Fruit fly (Drosophila melanogaster) whole organism, embryonic: ENCODE measurements around the gene Dpm2.

Experiments
- Abd-B ChIP-seq: fragments of 200-800 bp; sonication (Bioruptor generic); optimal IDR thresholded peaks from 2 replicates; lab custom pipeline; 2018; ENCODE audit warnings: missing biosample characterization, mild to moderate bottlenecking, missing genetic modification characterization, moderate library complexity
- Aef1 ChIP-seq: fragments of 200-800 bp; sonication (Bioruptor generic); IDR thresholded peaks from 3 replicates; pipeline ENCODE4 v1.3.6; 2022; ENCODE audit warnings: missing biosample characterization, missing genetic modification characterization
- Antp ChIP-seq: fragments of 200-800 bp; sonication (Bioruptor generic); optimal IDR thresholded peaks from 3 replicates; lab custom pipeline; 2016; ENCODE audit warnings: missing biosample characterization, missing genetic modification characterization
- BEAF-32 ChIP-seq: fragments of 200-800 bp; sonication (Bioruptor generic); optimal IDR thresholded peaks from 3 replicates; lab custom pipeline; 2017; ENCODE audit warnings: missing biosample characterization, missing genetic modification characterization, mild to moderate bottlenecking, moderate library complexity, missing genetic modification reagents
- Blimp-1 ChIP-seq: fragments of 200-800 bp; sonication (Bioruptor generic); optimal IDR thresholded peaks from 3 replicates; lab custom pipeline; 2018; ENCODE audit warnings: missing biosample characterization, missing genetic modification characterization, mild to moderate bottlenecking, moderate library complexity, missing genetic modification reagents
- C15 ChIP-seq: fragments of 200-800 bp; sonication (Bioruptor generic); IDR thresholded peaks from 3 replicates; pipeline ENCODE4 v1.3.6; 2022; ENCODE audit warnings: missing biosample characterization, missing genetic modification characterization
- CG12104 ChIP-seq: fragments of 200-800 bp; sonication (Bioruptor generic); optimal IDR thresholded peaks from 3 replicates; lab custom pipeline; 2016; ENCODE audit warnings: missing biosample characterization, missing genetic modification characterization
- CG12744 ChIP-seq: fragments of 200-800 bp; sonication (Bioruptor generic); optimal IDR thresholded peaks from 2 replicates; lab custom pipeline; 2016; ENCODE audit warnings: missing biosample characterization, missing genetic modification characterization
- CG18599 ChIP-seq: fragments of 200-800 bp; sonication (Bioruptor generic); optimal IDR thresholded peaks from 3 replicates; lab custom pipeline; 2017; ENCODE audit warnings: missing biosample characterization, missing genetic modification characterization, mild to moderate bottlenecking, moderate library complexity, missing genetic modification reagents
- CG2202 ChIP-seq: fragments of 200-800 bp; sonication (Bioruptor generic); optimal IDR thresholded peaks from 2 replicates; lab custom pipeline; 2018; ENCODE audit warnings: missing biosample characterization, mild to moderate bottlenecking, missing genetic modification characterization
- CG30431 ChIP-seq: fragments of 200-800 bp; sonication (Bioruptor generic); optimal IDR thresholded peaks from 2 replicates; lab custom pipeline; 2017; ENCODE audit warnings: missing biosample characterization, missing genetic modification characterization
- CG3163 ChIP-seq: fragments of 200-800 bp; sonication (Bioruptor generic); optimal IDR thresholded peaks from 3 replicates; lab custom pipeline; 2016; ENCODE audit warnings: missing biosample characterization, missing genetic modification characterization
- CG4730 ChIP-seq: fragments of 200-800 bp; sonication (Bioruptor generic); IDR thresholded peaks from 2 replicates; pipeline ENCODE4 v1.3.6; 2022; ENCODE audit warnings: missing biosample characterization, missing genetic modification characterization
- CG6683 ChIP-seq: fragments of 200-800 bp; sonication (Bioruptor generic); optimal IDR thresholded peaks from 2 replicates; lab custom pipeline; 2017; ENCODE audit warnings: missing biosample characterization, mild to moderate bottlenecking, missing genetic modification characterization, missing genetic modification reagents
- CG6791 ChIP-seq: fragments of 200-800 bp; sonication (Bioruptor generic); IDR thresholded peaks from 3 replicates; pipeline ENCODE4 v1.3.6; 2022; ENCODE audit warnings: missing biosample characterization, missing genetic modification characterization; ENCODE audit not compliant: partially characterized antibody
- CG7987 ChIP-seq: fragments of 200-800 bp; sonication (Bioruptor generic); optimal IDR thresholded peaks from 2 replicates; lab custom pipeline; 2018; ENCODE audit warnings: missing biosample characterization, mild to moderate bottlenecking, missing genetic modification characterization, moderate library complexity
- CG8281 ChIP-seq: fragments of 200-800 bp; sonication (Bioruptor generic); optimal IDR thresholded peaks from 2 replicates; lab custom pipeline; 2018; ENCODE audit warnings: missing biosample characterization, mild to moderate bottlenecking, missing genetic modification characterization, moderate library complexity
- CG8290 ChIP-seq, 3 experiments: fragments of 200-800 bp; sonication (Bioruptor generic); optimal IDR thresholded peaks; 2 replicates each; lab custom pipeline; 2016 to 2019; ENCODE audit warnings: missing biosample characterization in 3 of 3, missing genetic modification characterization in 3 of 3, mild to moderate bottlenecking in 2 of 3, moderate library complexity in 1 of 3
- Dip3 ChIP-seq: fragments of 200-800 bp; sonication (Bioruptor generic); optimal IDR thresholded peaks from 3 replicates; lab custom pipeline; 2016; ENCODE audit warnings: missing biosample characterization, missing genetic modification characterization
- Doc2 ChIP-seq: fragments of 200-800 bp; sonication (Bioruptor generic); IDR thresholded peaks from 2 replicates; pipeline ENCODE4 v1.3.6; 2022; ENCODE audit warnings: missing biosample characterization, missing genetic modification characterization
- Dp ChIP-seq: fragments of 200-800 bp; sonication (Bioruptor generic); optimal IDR thresholded peaks from 2 replicates; lab custom pipeline; 2018; ENCODE audit warnings: missing biosample characterization, mild to moderate bottlenecking, missing genetic modification characterization, moderate library complexity
- Dref ChIP-seq: fragments of 200-800 bp; sonication (Bioruptor generic); IDR thresholded peaks from 2 replicates; pipeline ENCODE4 v1.3.6; 2022; ENCODE audit warnings: missing biosample characterization, missing genetic modification characterization
- ERR ChIP-seq: fragments of 200-800 bp; sonication (Bioruptor generic); optimal IDR thresholded peaks from 2 replicates; lab custom pipeline; 2016; ENCODE audit warnings: missing biosample characterization, missing genetic modification characterization
- Eip74EF ChIP-seq, 2 experiments: fragments of 200-800 bp in 1 of 2; fragments of >200 bp in 1 of 2; sonication (Bioruptor generic) in 1 of 2; optimal IDR thresholded peaks; 2 replicates each; lab custom pipeline; 2017 to 2019; ENCODE audit warnings: missing biosample characterization in 2 of 2, missing genetic modification characterization in 2 of 2, mild to moderate bottlenecking in 1 of 2, moderate library complexity in 1 of 2
- Gug ChIP-seq: fragments of 200-800 bp; sonication (Bioruptor generic); IDR thresholded peaks from 4 replicates; pipeline ENCODE4 v1.3.6; 2022; ENCODE audit warnings: missing biosample characterization, missing genetic modification characterization
- HHEX ChIP-seq: fragments of 200-800 bp; sonication (Bioruptor generic); optimal IDR thresholded peaks from 3 replicates; lab custom pipeline; 2017; ENCODE audit warnings: missing biosample characterization, mild to moderate bottlenecking, missing genetic modification characterization, missing genetic modification reagents
- HLH4C ChIP-seq: fragments of 200-800 bp; sonication (Bioruptor generic); IDR thresholded peaks from 3 replicates; pipeline ENCODE4 v1.3.6; 2022; ENCODE audit warnings: missing biosample characterization, missing genetic modification characterization; ENCODE audit not compliant: partially characterized antibody
- Lhr ChIP-seq: fragments of 200-800 bp; sonication (Bioruptor generic); optimal IDR thresholded peaks from 3 replicates; lab custom pipeline; 2017; ENCODE audit warnings: mild to moderate bottlenecking, missing biosample characterization, missing genetic modification reagents, missing genetic modification characterization
- Lim3 ChIP-seq: fragments of 200-800 bp; sonication (Bioruptor generic); IDR thresholded peaks from 2 replicates; pipeline ENCODE4 v1.3.6; 2022; ENCODE audit warnings: missing biosample characterization, missing genetic modification characterization
- Max ChIP-seq: fragments of 200-800 bp; sonication (Bioruptor generic); optimal IDR thresholded peaks from 2 replicates; lab custom pipeline; 2016; ENCODE audit warnings: missing biosample characterization, mild to moderate bottlenecking, missing genetic modification characterization
- Med ChIP-seq: fragments of 200-800 bp; sonication (Bioruptor generic); peaks from one replicate; lab custom pipeline; 2016; ENCODE audit warnings: missing biosample characterization, missing genetic modification characterization, mild to moderate bottlenecking, inconsistent platforms, moderate library complexity
- Oaz ChIP-seq: fragments of 200-800 bp; sonication (Bioruptor generic); IDR thresholded peaks from 2 replicates; pipeline ENCODE4 v1.3.6; 2022; ENCODE audit warnings: missing biosample characterization, missing genetic modification characterization
- bab2 ChIP-seq: fragments of 200-800 bp; sonication (Bioruptor generic); optimal IDR thresholded peaks from 2 replicates; lab custom pipeline; 2016; ENCODE audit warnings: missing biosample characterization, missing genetic modification characterization
- chinmo ChIP-seq: fragments of 200-800 bp; sonication (Bioruptor generic); IDR thresholded peaks from 4 replicates; pipeline ENCODE4 v1.3.6; 2022; ENCODE audit warnings: missing biosample characterization, missing genetic modification characterization; ENCODE audit not compliant: partially characterized antibody
- crc ChIP-seq: fragments of 200-800 bp; sonication (Bioruptor generic); optimal IDR thresholded peaks from 2 replicates; lab custom pipeline; 2016; ENCODE audit warnings: missing biosample characterization, missing genetic modification characterization
- gem ChIP-seq: fragments of 200-800 bp; sonication (Bioruptor generic); optimal IDR thresholded peaks from 2 replicates; lab custom pipeline; 2019; ENCODE audit warnings: missing biosample characterization, mild to moderate bottlenecking, missing genetic modification characterization, moderate library complexity
- insv ChIP-seq, 2 experiments: fragments of 200-800 bp; sonication (Bioruptor generic); optimal IDR thresholded peaks; 3 replicates each; lab custom pipeline; 2016 to 2018; ENCODE audit warnings: missing biosample characterization in 2 of 2, missing genetic modification characterization in 2 of 2
- kni ChIP-seq: fragments of 200-800 bp; sonication (Bioruptor generic); optimal IDR thresholded peaks from 3 replicates; lab custom pipeline; 2017; ENCODE audit warnings: mild to moderate bottlenecking, missing biosample characterization, missing genetic modification reagents, missing genetic modification characterization
- lmd ChIP-seq: fragments of 200-800 bp; sonication (Bioruptor generic); IDR thresholded peaks from 2 replicates; pipeline ENCODE4 v1.3.6; 2022; ENCODE audit warnings: missing biosample characterization, missing genetic modification characterization
- nau ChIP-seq: fragments of 200-800 bp; sonication (Bioruptor generic); optimal IDR thresholded peaks from 3 replicates; lab custom pipeline; 2017; ENCODE audit warnings: missing biosample characterization, mild to moderate bottlenecking, missing genetic modification characterization, missing genetic modification reagents
- peb ChIP-seq: fragments of 200-800 bp; sonication (Bioruptor generic); IDR thresholded peaks from 2 replicates; pipeline ENCODE4 v1.3.6; 2022; ENCODE audit warnings: missing biosample characterization, missing genetic modification characterization
- sc ChIP-seq, 3 experiments: fragments of >200 bp in 2 of 3; fragments of 200-800 bp in 1 of 3; sonication (Bioruptor generic) in 1 of 3; optimal IDR thresholded peaks; 2 replicates in 2 of 3; 3 replicates in 1 of 3; lab custom pipeline; 2017; ENCODE audit warnings: mild to moderate bottlenecking in 1 of 3, missing biosample characterization in 1 of 3, missing genetic modification characterization in 1 of 3, missing genetic modification reagents in 1 of 3
- sd ChIP-seq: fragments of 200-800 bp; sonication (Bioruptor generic); optimal IDR thresholded peaks from 3 replicates; lab custom pipeline; 2018; ENCODE audit warnings: missing biosample characterization, mild to moderate bottlenecking, missing genetic modification characterization, moderate library complexity
- sisA ChIP-seq: fragments of 200-800 bp; sonication (Bioruptor generic); IDR thresholded peaks from 2 replicates; pipeline ENCODE4 v1.3.6; 2022; ENCODE audit warnings: missing biosample characterization, missing genetic modification characterization
- tna ChIP-seq: fragments of 200-800 bp; sonication (Bioruptor generic); IDR thresholded peaks from 2 replicates; pipeline ENCODE4 v1.3.6; 2022; ENCODE audit warnings: missing biosample characterization, missing genetic modification characterization; ENCODE audit not compliant: partially characterized antibody
- unc-4 ChIP-seq: fragments of 200-800 bp; sonication (Bioruptor generic); IDR thresholded peaks from 2 replicates; pipeline ENCODE4 v1.3.6; 2022; ENCODE audit warnings: missing biosample characterization, missing genetic modification characterization; ENCODE audit not compliant: partially characterized antibody
- vnd ChIP-seq: fragments of 200-800 bp; sonication (Bioruptor generic); IDR thresholded peaks from 3 replicates; pipeline ENCODE4 v1.3.6; 2022; ENCODE audit warnings: missing biosample characterization, missing genetic modification characterization; ENCODE audit not compliant: partially characterized antibody
- wor ChIP-seq: fragments of 200-800 bp; sonication (Bioruptor generic); IDR thresholded peaks from 2 replicates; pipeline ENCODE4 v1.3.6; 2022; ENCODE audit warnings: missing biosample characterization, missing genetic modification characterization

Gene Dpm2

dm6 chr3L:3303087-3303526, 16.2 kb upstream of the Dpm2 start, which contains the start of gene CG14968 (continued):
- TF ChIP-seq chinmo (GFP tag; lab: Robert Waterston, UW) (no peak), CG8281 (tag; lab: Kevin White, UChicago) (peak; percentile 75), BEAF-32 (GFP tag; lab: Kevin White, UChicago) (no peak), sc (optimal IDR thresholded peaks at IDR 0.05; lab: Kevin White, UChicago) (no peak), sc (GFP tag; optimal IDR thresholded peaks at IDR 0.05; lab: Kevin White, UChicago) (peak; percentile 81), CG2202 (tag; lab: Kevin White, UChicago) (peak; percentile 73), Gug (GFP tag; lab: Robert Waterston, UW) (peak; percentile 86), Abd-B (GFP tag; lab: Kevin White, UChicago) (peak; percentile 87), CG8290 (GFP tag; optimal IDR thresholded peaks at IDR 0.05; lab: Kevin White, UChicago) (peak; percentile 74), CG8290 (tag; optimal IDR thresholded peaks at IDR 0.05; lab: Kevin White, UChicago) (peak in 1 of 2 experiments; percentile 77), Eip74EF (GFP tag; optimal IDR thresholded peaks at IDR 0.05; lab: Kevin White, UChicago) (peak in 1 of 2 experiments; percentile 85), gem (peak; percentile 95), lmd (peak; percentile 96), Aef1 (GFP tag; lab: Robert Waterston, UW) (peak; percentile 95), Lhr (GFP tag; lab: Kevin White, UChicago) (peak; percentile 69), Max (GFP tag; lab: Kevin White, UChicago) (peak; percentile 92), peb (GFP tag; lab: Robert Waterston, UW) (peak; percentile 91), bab2 (GFP tag; lab: Kevin White, UChicago) (peak; percentile 87), Lim3 (GFP tag; lab: Robert Waterston, UW) (peak; percentile 83), nau (GFP tag; lab: Kevin White, UChicago) (peak; percentile 85), tna (GFP tag; lab: Robert Waterston, UW) (no peak), CG12104 (GFP tag; lab: Kevin White, UChicago) (peak; percentile 95), insv (GFP tag; optimal IDR thresholded peaks at IDR 0.05; lab: Kevin White, UChicago) (peak in 1 of 2 experiments; percentile 33), vnd (GFP tag; lab: Robert Waterston, UW) (no peak), CG7987 (GFP tag; lab: Kevin White, UChicago) (peak; percentile 88), CG4730 (peak; percentile 95), Antp (GFP tag; lab: Kevin White, UChicago) (peak; percentile 23), kni (GFP tag; lab: Kevin White, UChicago) (peak; percentile 30), HHEX (GFP tag; lab: Kevin White, UChicago) (peak; percentile 94), HLH4C (no peak), sisA (GFP tag; lab: Robert Waterston, UW) (peak; percentile 91), Dp (GFP tag; lab: Kevin White, UChicago) (no peak), Dip3 (GFP tag; lab: Kevin White, UChicago) (peak; percentile 83), crc (GFP tag; lab: Kevin White, UChicago) (peak; percentile 52), Dref (GFP tag; lab: Robert Waterston, UW) (peak; percentile 32; the same call in 1 of the 2 replicates), C15 (GFP tag; lab: Robert Waterston, UW) (peak; percentile 90), CG6683 (GFP tag; lab: Kevin White, UChicago) (peak; percentile 89), CG3163 (no peak), unc-4 (GFP tag; lab: Robert Waterston, UW) (no peak), CG30431 (GFP tag; lab: Kevin White, UChicago) (peak; percentile 74), sd (peak; percentile 76), wor (GFP tag; lab: Robert Waterston, UW) (peak; percentile 87), CG6791 (no peak), Doc2 (GFP tag; lab: Robert Waterston, UW) (peak; percentile 74), Med (GFP tag; lab: Kevin White, UChicago) (peak; percentile 96), Blimp-1 (GFP tag; lab: Kevin White, UChicago) (peak; percentile 95), Oaz (GFP tag; lab: Robert Waterston, UW) (peak; percentile 96), ERR (GFP tag; lab: Kevin White, UChicago) (peak; percentile 73), CG12744 (GFP tag; lab: Kevin White, UChicago) (peak; percentile 62), CG18599 (GFP tag; lab: Kevin White, UChicago) (peak; percentile 97)
